Fruit fly (Drosophila melanogaster): ENCODE data around the gene CG33189.
A peak's percentile ranks its signal among the peaks of the same experiment; 100 is the strongest.

- TF ChIP-seq CG5204 (GFP tag; optimal IDR thresholded peaks at IDR 0.05) (no peak), pad (GFP tag; optimal IDR thresholded peaks at IDR 0.05) (peak; percentile 11), CG14711 (tag; optimal IDR thresholded peaks at IDR 0.05) (no peak)
These were observed 20.7 kb upstream of the CG33189 start, which contains the start of the genes Pif1A, Pif1B and CCT7 for dm6 chr3R:8801126-8801762.
